Worm (Caenorhabditis elegans) whole organism, L4 larva: Measurements from ENCODE around the gene F56H11.2.
A peak's percentile ranks its signal among the peaks of the same experiment; 100 is the strongest.

Experiments
- D1046.2 ChIP-seq: fragments of 200-800 bp; sonication (Bioruptor generic); IDR thresholded peaks from 2 replicates; pipeline ENCODE4 v1.3.6; 2022; ENCODE audit warnings: missing genetic modification characterization, missing compliant biosample characterization
- F10B5.3 ChIP-seq: sonication (generic microtip); optimal IDR thresholded peaks from 2 replicates; lab custom pipeline; 2016; ENCODE audit warnings: mild to moderate bottlenecking, missing genetic modification characterization, missing compliant biosample characterization
- R02D3.7 ChIP-seq: fragments of 150-350 bp; sonication (generic microtip); optimal IDR thresholded peaks from 3 replicates; lab custom pipeline; 2014; ENCODE audit warnings: missing biosample characterization, missing genetic modification characterization
- Y48G9A.11 ChIP-seq: fragments of 200-800 bp; sonication (Bioruptor generic); IDR thresholded peaks from 2 replicates; pipeline ENCODE4 v1.3.6; 2022; ENCODE audit warnings: missing genetic modification reagents, missing genetic modification characterization, missing compliant biosample characterization
- Y5F2A.4 ChIP-seq: fragments of 200-800 bp; sonication (Bioruptor generic); optimal IDR thresholded peaks from 2 replicates; lab custom pipeline; 2018; ENCODE audit warnings: mild to moderate bottlenecking, missing genetic modification characterization, missing compliant biosample characterization
- ZK546.5 ChIP-seq, 2 experiments: sonication (generic microtip); optimal IDR thresholded peaks; 2 replicates each; lab custom pipeline; 2017; ENCODE audit warnings: missing biosample characterization in 2 of 2, missing genetic modification characterization in 2 of 2
- ceh-28 ChIP-seq: fragments of 150-350 bp; optimal IDR thresholded peaks from 2 replicates; lab custom pipeline; 2014; ENCODE audit warnings: missing biosample characterization, missing genetic modification reagents, missing genetic modification characterization
- ceh-32 ChIP-seq: sonication (generic microtip); optimal IDR thresholded peaks from 2 replicates; lab custom pipeline; 2016; ENCODE audit warnings: mild to moderate bottlenecking, missing genetic modification characterization, missing compliant biosample characterization; ENCODE audit not compliant: poor library complexity
- ceh-62 ChIP-seq: sonication (generic microtip); optimal IDR thresholded peaks from 2 replicates; lab custom pipeline; 2017; ENCODE audit warnings: missing biosample characterization, missing genetic modification characterization
- ces-1 ChIP-seq: fragments of 150-350 bp; sonication (generic microtip); optimal IDR thresholded peaks from 4 replicates; lab custom pipeline; 2014; ENCODE audit warnings: missing biosample characterization, missing genetic modification reagents, missing genetic modification characterization
- cey-2 ChIP-seq: sonication (generic microtip); optimal IDR thresholded peaks from 3 replicates; lab custom pipeline; 2017; ENCODE audit warnings: missing genetic modification characterization, mild to moderate bottlenecking, missing compliant biosample characterization, antibody characterized with exemption, borderline replicate concordance; ENCODE audit not compliant: insufficient read depth
- daf-19 ChIP-seq: fragments of 200-800 bp; sonication (Bioruptor generic); conservative IDR thresholded peaks from 2 replicates; pipeline ENCODE4 v1.3.6; 2022; ENCODE audit warnings: missing genetic modification characterization, missing compliant biosample characterization
- dmd-6 ChIP-seq: fragments of 200-800 bp; sonication (Bioruptor generic); IDR thresholded peaks from 2 replicates; pipeline ENCODE4 v1.3.6; 2022; ENCODE audit warnings: missing genetic modification reagents, missing genetic modification characterization, missing compliant biosample characterization
- dmd-8 ChIP-seq: fragments of 200-800 bp; sonication (Bioruptor generic); IDR thresholded peaks from 2 replicates; pipeline ENCODE4 v1.3.6; 2022; ENCODE audit warnings: missing genetic modification characterization, missing compliant biosample characterization
- hlh-11 ChIP-seq: fragments of 200-800 bp; sonication (Bioruptor generic); optimal IDR thresholded peaks from 2 replicates; lab custom pipeline; 2018; ENCODE audit warnings: mild to moderate bottlenecking, missing genetic modification characterization, missing compliant biosample characterization
- lir-3 ChIP-seq: sonication (generic microtip); optimal IDR thresholded peaks from 2 replicates; lab custom pipeline; 2016; ENCODE audit warnings: mild to moderate bottlenecking, missing genetic modification characterization, missing compliant biosample characterization
- lsy-2 ChIP-seq, 2 experiments: fragments of 150-350 bp in 1 of 2; sonication (generic microtip) in 1 of 2; optimal IDR thresholded peaks; 2 replicates each; lab custom pipeline; 2014 to 2017; ENCODE audit warnings: missing biosample characterization in 2 of 2, missing genetic modification characterization in 2 of 2
- mdt-29 ChIP-seq: fragments of 200-800 bp; sonication (Bioruptor generic); IDR thresholded peaks from 2 replicates; pipeline ENCODE4 v1.3.6; 2022; ENCODE audit warnings: missing genetic modification reagents, missing genetic modification characterization, missing compliant biosample characterization
- mep-1 ChIP-seq: fragments of 150-350 bp; sonication (generic microtip); optimal IDR thresholded peaks from 3 replicates; lab custom pipeline; 2014; ENCODE audit warnings: missing biosample characterization, missing genetic modification characterization
- mxl-2 ChIP-seq: fragments of 200-800 bp; sonication (Bioruptor generic); conservative IDR thresholded peaks from 2 replicates; pipeline ENCODE4 v1.3.6; 2022; ENCODE audit warnings: missing genetic modification reagents, missing genetic modification characterization, missing compliant biosample characterization
- nhr-102 ChIP-seq: sonication (generic microtip); optimal IDR thresholded peaks from 2 replicates; lab custom pipeline; 2016; ENCODE audit warnings: mild to moderate bottlenecking, missing genetic modification characterization, moderate library complexity, missing compliant biosample characterization
- nhr-11 ChIP-seq: fragments of 150-350 bp; optimal IDR thresholded peaks from 2 replicates; lab custom pipeline; 2014; ENCODE audit warnings: missing biosample characterization, missing genetic modification characterization
- nhr-111 ChIP-seq: fragments of 200-800 bp; sonication (Bioruptor generic); optimal IDR thresholded peaks from 2 replicates; lab custom pipeline; 2018; ENCODE audit warnings: mild to moderate bottlenecking, missing genetic modification characterization, missing compliant biosample characterization
- nhr-237 ChIP-seq: sonication (generic microtip); optimal IDR thresholded peaks from 2 replicates; lab custom pipeline; 2017; ENCODE audit warnings: missing biosample characterization, missing genetic modification characterization
- nhr-25 ChIP-seq: sonication (generic microtip); optimal IDR thresholded peaks from 2 replicates; lab custom pipeline; 2017; ENCODE audit warnings: missing genetic modification characterization, mild to moderate bottlenecking, missing compliant biosample characterization, antibody characterized with exemption, moderate library complexity, borderline replicate concordance; ENCODE audit not compliant: insufficient read depth
- nhr-28 ChIP-seq: fragments of 150-350 bp; optimal IDR thresholded peaks from 2 replicates; lab custom pipeline; 2014; ENCODE audit warnings: missing biosample characterization, missing genetic modification characterization
- nhr-42 ChIP-seq: fragments of 200-800 bp; sonication (Bioruptor generic); IDR thresholded peaks from 2 replicates; pipeline ENCODE4 v1.3.6; 2022; ENCODE audit warnings: missing genetic modification characterization, missing compliant biosample characterization
- pha-4 ChIP-seq, 2 experiments: fragments of 150-350 bp in 1 of 2; fragments of 200-800 bp in 1 of 2; sonication (Bioruptor generic) in 1 of 2; IDR thresholded peaks in 1 of 2; optimal IDR thresholded peaks in 1 of 2; 2 replicates each; pipeline versions ENCODE4 v1.3.6 to Lab custom; 2014 to 2022; ENCODE audit warnings: missing genetic modification characterization in 2 of 2, missing genetic modification reagents in 2 of 2, missing biosample characterization in 1 of 2, missing compliant biosample characterization in 1 of 2
- pqm-1 ChIP-seq: sonication (generic microtip); optimal IDR thresholded peaks from 2 replicates; lab custom pipeline; 2017; ENCODE audit warnings: missing biosample characterization, missing genetic modification characterization
- snpc-1.2 ChIP-seq: fragments of 200-800 bp; sonication (Bioruptor generic); IDR thresholded peaks from 2 replicates; pipeline ENCODE4 v1.3.6; 2022; ENCODE audit warnings: missing genetic modification reagents, missing genetic modification characterization, missing compliant biosample characterization
- unc-39 ChIP-seq: sonication (generic microtip); optimal IDR thresholded peaks from 2 replicates; lab custom pipeline; 2017; ENCODE audit warnings: missing biosample characterization, missing genetic modification characterization
- vab-7 ChIP-seq: fragments of 200-800 bp; sonication (Bioruptor generic); IDR thresholded peaks from 2 replicates; pipeline ENCODE4 v1.3.6; 2022; ENCODE audit warnings: missing genetic modification reagents, missing genetic modification characterization, missing compliant biosample characterization
- zfp-2 ChIP-seq: sonication (generic microtip); optimal IDR thresholded peaks from 2 replicates; lab custom pipeline; 2016; ENCODE audit warnings: mild to moderate bottlenecking, missing genetic modification characterization, missing compliant biosample characterization
- zfp-3 ChIP-seq: fragments of 200-800 bp; sonication (Bioruptor generic); conservative IDR thresholded peaks from 2 replicates; pipeline ENCODE4 v1.3.6; 2022; ENCODE audit warnings: missing genetic modification reagents, missing genetic modification characterization, missing compliant biosample characterization
- zip-2 ChIP-seq: fragments of 150-350 bp; optimal IDR thresholded peaks from 2 replicates; lab custom pipeline; 2014; ENCODE audit warnings: missing biosample characterization, missing genetic modification characterization
- ztf-11 ChIP-seq: fragments of 150-350 bp; optimal IDR thresholded peaks from 2 replicates; lab custom pipeline; 2014; ENCODE audit warnings: missing biosample characterization, missing genetic modification characterization

The F56H11.2 gene

ce11 chrIV:9524849-9525460 is 8.0 kb downstream of the F56H11.2 start, which contains the start of gene ndua-5 (continued):
- TF ChIP-seq D1046.2 (GFP tag; lab: Robert Waterston, UW) (no peak), pqm-1 (tag; lab: Kevin White, UChicago) (no peak), lir-3 (tag; lab: Kevin White, UChicago) (no peak), Y48G9A.11 (GFP tag; lab: Robert Waterston, UW) (peak; percentile 95), nhr-237 (tag; lab: Kevin White, UChicago) (no peak), zfp-3 (GFP tag; lab: Robert Waterston, UW) (no peak), nhr-42 (no peak), nhr-28 (tag; lab: Kevin White, UChicago) (no peak), nhr-111 (GFP tag; lab: Kevin White, UChicago) (no peak), zip-2 (tag; lab: Kevin White, UChicago) (no peak), F10B5.3 (no peak)

ce11 chrIV:9523139-9523538 is 9.8 kb downstream of the F56H11.2 start:
- TF ChIP-seq ces-1 (GFP tag; lab: Kevin White, UChicago) (no peak), mdt-29 (no peak), ceh-62 (no peak), dmd-8 (GFP tag; lab: Robert Waterston, UW) (no peak), ceh-28 (tag; lab: Kevin White, UChicago) (no peak), pqm-1 (tag; lab: Kevin White, UChicago) (no peak), unc-39 (tag; lab: Kevin White, UChicago) (no peak), zfp-2 (tag; lab: Kevin White, UChicago) (no peak), nhr-11 (tag; lab: Kevin White, UChicago) (no peak), mxl-2 (GFP tag; lab: Robert Waterston, UW) (no peak), daf-19 (GFP tag; lab: Robert Waterston, UW) (no peak), snpc-1.2 (GFP tag; lab: Robert Waterston, UW) (no peak), mep-1 (tag; lab: Kevin White, UChicago) (no peak), R02D3.7 (tag; lab: Kevin White, UChicago) (no peak), ceh-32 (tag; lab: Kevin White, UChicago) (no peak), hlh-11 (tag; lab: Kevin White, UChicago) (no peak), cey-2 (no peak), nhr-102 (tag; lab: Kevin White, UChicago) (no peak)

DNA sequence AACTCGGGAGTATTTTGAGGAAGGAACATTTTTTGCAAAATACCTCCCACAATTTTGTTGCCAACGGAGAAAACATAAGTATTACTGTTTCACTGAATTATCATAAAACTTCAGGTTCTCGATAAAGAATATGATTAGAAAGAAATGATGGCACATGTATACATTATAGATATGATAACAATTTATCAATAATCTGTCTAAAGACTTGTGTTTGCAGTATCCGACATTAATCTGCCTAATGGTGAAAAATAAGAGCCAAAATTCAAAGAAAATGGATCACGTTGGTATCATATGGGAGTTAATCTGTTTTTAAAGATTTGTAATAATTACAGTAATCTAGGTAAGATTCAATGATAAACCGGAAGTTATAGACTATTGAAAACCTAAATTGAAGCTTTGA is 12.3 kb downstream of the F56H11.2 start:
- TF ChIP-seq lsy-2 (tag; optimal IDR thresholded peaks at IDR 0.05; lab: Kevin White, UChicago) (no peak), nhr-25 (tag; lab: Kevin White, UChicago) (no peak), vab-7 (GFP tag; lab: Robert Waterston, UW) (no peak)

DNA sequence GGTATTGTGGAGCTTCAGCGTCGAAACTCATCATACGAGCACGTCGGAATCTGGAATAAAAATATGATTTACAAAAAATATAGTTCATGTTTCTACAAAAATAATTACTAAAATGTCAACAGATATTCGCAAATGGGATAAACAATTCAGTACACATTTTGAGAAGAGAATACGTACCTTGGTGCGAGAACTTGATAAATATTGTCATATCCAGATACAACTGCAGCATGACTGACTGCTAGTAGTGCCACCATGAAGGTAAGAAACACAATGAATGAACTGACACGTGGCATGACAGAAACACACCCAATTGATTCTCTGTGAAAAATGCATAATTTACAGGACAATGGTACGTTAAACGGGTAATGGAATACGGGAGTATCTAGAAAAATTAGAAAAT is 14.4 kb downstream of the F56H11.2 start, which contains the start of gene nlp-35:
TSS of gene nlp-35 (minus strand) at position 319 of the 400 bp plus-strand sequence.
- TF ChIP-seq dmd-6 (GFP tag; lab: Robert Waterston, UW) (no peak), mdt-29 (0 out of 2 replicates have a peak, but pooled peaks have one; percentile 52), ceh-28 (tag; lab: Kevin White, UChicago) (no peak), ztf-11 (tag; lab: Kevin White, UChicago) (no peak), ZK546.5 (tag; optimal IDR thresholded peaks at IDR 0.05; lab: Kevin White, UChicago) (no peak), Y5F2A.4 (GFP tag; lab: Kevin White, UChicago) (no peak), nhr-25 (tag; lab: Kevin White, UChicago) (no peak), pha-4 (GFP tag; IDR thresholded peaks at IDR 0.05; lab: Robert Waterston, UW) (no peak), pha-4 (tag; optimal IDR thresholded peaks at IDR 0.05; lab: Kevin White, UChicago) (no peak), dmd-8 (GFP tag; lab: Robert Waterston, UW) (no peak), zfp-3 (GFP tag; lab: Robert Waterston, UW) (0 out of 2 replicates have a peak, but pooled peaks have one; percentile 63)
